Fruit fly (Drosophila melanogaster) whole organism, embryonic: ENCODE measurements around the gene prd1.

Experiments
- CG10431 ChIP-seq: fragments of 200-800 bp; sonication (Bioruptor generic); optimal IDR thresholded peaks from 3 replicates; lab custom pipeline; 2018; ENCODE audit warnings: missing biosample characterization, mild to moderate bottlenecking, missing genetic modification characterization
- CG8359 ChIP-seq: fragments of 200-800 bp; sonication (Bioruptor generic); optimal IDR thresholded peaks from 2 replicates; lab custom pipeline; 2017; ENCODE audit warnings: missing biosample characterization, mild to moderate bottlenecking, missing genetic modification characterization, borderline replicate concordance
- Hr3 ChIP-seq: fragments of 200-800 bp; sonication (Bioruptor generic); optimal IDR thresholded peaks from 3 replicates; lab custom pipeline; 2016; ENCODE audit warnings: missing biosample characterization, missing genetic modification characterization
- Hr78 ChIP-seq, 2 experiments: fragments of 200-800 bp in 1 of 2; fragments of >200 bp in 1 of 2; sonication (Bioruptor generic) in 1 of 2; optimal IDR thresholded peaks; 2 replicates each; lab custom pipeline; 2017 to 2019; ENCODE audit warnings: missing biosample characterization in 2 of 2, missing genetic modification characterization in 2 of 2, mild to moderate bottlenecking in 1 of 2, moderate library complexity in 1 of 2
- repo ChIP-seq: fragments of 200-800 bp; sonication (Bioruptor generic); optimal IDR thresholded peaks from 2 replicates; lab custom pipeline; 2016; ENCODE audit warnings: missing biosample characterization, missing genetic modification characterization

DNA sequence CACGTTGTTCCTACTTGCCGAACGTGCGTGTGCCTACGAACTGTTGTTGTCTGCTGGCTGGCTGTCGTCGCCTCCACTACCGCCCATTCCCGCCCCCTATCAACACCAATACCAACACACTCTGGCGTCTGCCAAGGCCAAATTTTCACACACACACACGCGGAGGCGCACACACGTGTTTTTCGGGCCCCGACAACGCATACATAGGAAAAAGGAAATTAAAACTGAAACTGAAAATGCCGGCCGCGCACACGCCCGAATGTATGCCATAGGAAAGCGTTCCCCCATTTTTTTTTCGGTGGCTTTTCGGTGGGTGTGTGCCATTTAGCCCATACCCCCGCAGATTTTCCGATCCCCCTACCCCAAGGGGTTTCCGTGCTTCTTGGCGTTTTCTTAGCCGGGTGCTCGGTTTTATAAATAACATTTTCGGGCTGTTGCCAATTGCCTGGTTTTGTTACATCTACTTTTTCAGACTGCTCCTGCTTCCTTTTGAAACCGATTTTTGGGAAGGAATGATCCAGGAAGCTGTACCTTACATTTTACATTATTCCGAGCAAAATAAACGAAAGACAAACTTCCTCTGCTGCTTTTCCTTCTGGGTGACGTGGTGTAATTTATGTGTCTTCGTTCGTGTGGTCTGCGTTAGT, 14.5 kb downstream of the prd1 start:
- TF ChIP-seq repo (no peak), CG10431 (GFP tag; lab: Kevin White, UChicago) (no peak), Hr78 (GFP tag; optimal IDR thresholded peaks at IDR 0.05; lab: Kevin White, UChicago) (no peak), Hr3 (GFP tag; lab: Kevin White, UChicago) (no peak), CG8359 (no peak)
